Worm (Caenorhabditis elegans) whole organism, early embryonic: ENCODE results near the gene ndub-8.

ENCODE experiments used
- B0310.2 ChIP-seq: sonication (generic microtip); optimal IDR thresholded peaks from 2 replicates; lab custom pipeline; 2016; ENCODE audit warnings: mild to moderate bottlenecking, missing genetic modification characterization, missing compliant biosample characterization
- F13C5.2 ChIP-seq: sonication (generic microtip); optimal IDR thresholded peaks from 2 replicates; lab custom pipeline; 2017; ENCODE audit warnings: mild to moderate bottlenecking, missing genetic modification characterization, inconsistent platforms, missing compliant biosample characterization
- aly-1 ChIP-seq: sonication (generic microtip); optimal IDR thresholded peaks from 2 replicates; lab custom pipeline; 2016; ENCODE audit warnings: missing genetic modification characterization, missing compliant biosample characterization
- ama-1 ChIP-seq: fragments of 150-350 bp; optimal IDR thresholded peaks from 2 replicates; lab custom pipeline; 2014
- ceh-13 ChIP-seq: fragments of 200-800 bp; sonication (Bioruptor generic); optimal IDR thresholded peaks from 2 replicates; lab custom pipeline; 2018; ENCODE audit warnings: mild to moderate bottlenecking, missing genetic modification characterization, missing compliant biosample characterization
- ceh-36 ChIP-seq: sonication (generic microtip); optimal IDR thresholded peaks from 2 replicates; lab custom pipeline; 2016; ENCODE audit warnings: missing genetic modification characterization, inconsistent platforms, missing compliant biosample characterization
- flt-1 ChIP-seq: fragments of 200-800 bp; sonication (Bioruptor generic); IDR thresholded peaks from 2 replicates; pipeline ENCODE4 v1.3.6; 2022; ENCODE audit warnings: missing genetic modification characterization, missing compliant biosample characterization
- hmbx-1 ChIP-seq: sonication (generic microtip); optimal IDR thresholded peaks from 2 replicates; lab custom pipeline; 2016; ENCODE audit warnings: mild to moderate bottlenecking, missing genetic modification characterization, missing compliant biosample characterization
- hmg-4 ChIP-seq: fragments of 200-800 bp; sonication (Bioruptor generic); optimal IDR thresholded peaks from 2 replicates; lab custom pipeline; 2018; ENCODE audit warnings: mild to moderate bottlenecking, missing genetic modification characterization, missing compliant biosample characterization
- hnd-1 ChIP-seq: sonication (generic microtip); optimal IDR thresholded peaks from 2 replicates; lab custom pipeline; 2016; ENCODE audit warnings: missing genetic modification characterization, missing compliant biosample characterization
- scrt-1 ChIP-seq: fragments of 200-800 bp; sonication (Bioruptor generic); IDR thresholded peaks from 2 replicates; pipeline ENCODE4 v1.3.6; 2022; ENCODE audit warnings: missing genetic modification characterization, missing compliant biosample characterization
- sea-1 ChIP-seq: fragments of 200-800 bp; sonication (Bioruptor generic); conservative IDR thresholded peaks from 2 replicates; pipeline ENCODE4 v1.3.6; 2022; ENCODE audit warnings: missing genetic modification characterization, missing compliant biosample characterization
- tbx-11 ChIP-seq: fragments of 200-800 bp; sonication (Bioruptor generic); IDR thresholded peaks from 2 replicates; pipeline ENCODE4 v1.3.6; 2022; ENCODE audit warnings: missing genetic modification characterization, missing compliant biosample characterization
- tra-4 ChIP-seq: sonication (generic microtip); optimal IDR thresholded peaks from 2 replicates; lab custom pipeline; 2017; ENCODE audit warnings: missing genetic modification characterization, missing compliant biosample characterization

DNA sequence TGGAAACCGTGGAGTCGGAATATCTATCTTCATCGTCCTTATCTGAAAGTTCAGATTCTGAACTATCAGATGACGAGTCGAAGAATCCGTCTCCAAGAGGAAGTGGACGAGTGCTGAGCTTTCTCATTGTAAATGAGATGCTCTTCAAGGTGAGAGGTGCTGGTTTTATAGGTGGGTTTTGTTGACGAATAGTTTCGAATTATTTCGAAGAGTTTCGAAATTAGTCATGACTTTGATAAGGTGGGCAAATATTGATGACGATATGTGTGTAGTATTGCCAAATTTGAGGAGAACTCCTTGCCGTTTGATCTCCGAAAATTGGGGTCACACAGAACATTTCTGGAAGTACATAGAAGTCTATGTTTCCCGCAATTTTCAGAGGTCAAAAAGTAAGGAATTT is 39.2 kb upstream of the ndub-8 start, which contains the start of gene F08G2.5:
- TF ChIP-seq ama-1 (lab: Kevin White, UChicago) (no peak), aly-1 (no peak), F13C5.2 (tag; lab: Kevin White, UChicago) (no peak), ceh-13 (GFP tag; lab: Kevin White, UChicago) (no peak), hnd-1 (tag; lab: Kevin White, UChicago) (no peak), tbx-11 (no peak), sea-1 (GFP tag; lab: Robert Waterston, UW) (no peak), flt-1 (GFP tag; lab: Robert Waterston, UW) (no peak), ceh-36 (tag; lab: Kevin White, UChicago) (no peak), B0310.2 (tag; lab: Kevin White, UChicago) (no peak), scrt-1 (GFP tag; lab: Robert Waterston, UW) (no peak), tra-4 (tag; lab: Kevin White, UChicago) (no peak), hmg-4 (GFP tag; lab: Kevin White, UChicago) (no peak), hmbx-1 (no peak)
